Fruit fly (Drosophila melanogaster) whole organism, embryonic: ENCODE data around the gene CG10165.

ENCODE experiments used
- Atf3 ChIP-seq: fragments of 200-800 bp; sonication (Bioruptor generic); optimal IDR thresholded peaks from 3 replicates; lab custom pipeline; 2016; ENCODE audit warnings: missing biosample characterization, missing genetic modification characterization
- CG10321 ChIP-seq: fragments of 200-800 bp; sonication (Bioruptor generic); IDR thresholded peaks from 2 replicates; pipeline ENCODE4 v1.3.6; 2022; ENCODE audit warnings: missing biosample characterization, missing genetic modification characterization
- CG10366 ChIP-seq: fragments of 200-800 bp; sonication (Bioruptor generic); IDR thresholded peaks from 2 replicates; pipeline ENCODE4 v1.3.6; 2022; ENCODE audit warnings: missing biosample characterization, missing genetic modification characterization
- CG11085 ChIP-seq: fragments of 200-800 bp; sonication (Bioruptor generic); IDR thresholded peaks from 2 replicates; pipeline ENCODE4 v1.3.6; 2022; ENCODE audit warnings: missing biosample characterization, missing genetic modification characterization
- CG11398 ChIP-seq: fragments of 200-800 bp; sonication (Bioruptor generic); optimal IDR thresholded peaks from 2 replicates; lab custom pipeline; 2016; ENCODE audit warnings: missing biosample characterization, missing genetic modification characterization
- CG11723 ChIP-seq: fragments of 200-800 bp; sonication (Bioruptor generic); optimal IDR thresholded peaks from 2 replicates; lab custom pipeline; 2017; ENCODE audit warnings: missing biosample characterization, mild to moderate bottlenecking, missing genetic modification characterization
- CG12391 ChIP-seq: fragments of 200-800 bp; sonication (Bioruptor generic); optimal IDR thresholded peaks from 3 replicates; lab custom pipeline; 2018; ENCODE audit warnings: missing biosample characterization, mild to moderate bottlenecking, missing genetic modification characterization, moderate library complexity
- CG12659 ChIP-seq: fragments of 200-800 bp; sonication (Bioruptor generic); optimal IDR thresholded peaks from 3 replicates; lab custom pipeline; 2017; ENCODE audit warnings: mild to moderate bottlenecking, missing biosample characterization, missing genetic modification reagents, missing genetic modification characterization
- CG1529 ChIP-seq: fragments of 200-800 bp; sonication (Bioruptor generic); optimal IDR thresholded peaks from 3 replicates; lab custom pipeline; 2018; ENCODE audit warnings: missing biosample characterization, missing genetic modification characterization
- CG16863 ChIP-seq: fragments of 200-800 bp; sonication (Bioruptor generic); optimal IDR thresholded peaks from 3 replicates; lab custom pipeline; 2016; ENCODE audit warnings: missing biosample characterization, missing genetic modification characterization
- CG18476 ChIP-seq: fragments of 200-800 bp; sonication (Bioruptor generic); optimal IDR thresholded peaks from 2 replicates; lab custom pipeline; 2016; ENCODE audit warnings: missing biosample characterization, mild to moderate bottlenecking, missing genetic modification characterization
- CG2120 ChIP-seq: fragments of 200-800 bp; sonication (Bioruptor generic); optimal IDR thresholded peaks from 3 replicates; lab custom pipeline; 2016; ENCODE audit warnings: missing biosample characterization, missing genetic modification characterization
- CG30431 ChIP-seq: fragments of 200-800 bp; sonication (Bioruptor generic); optimal IDR thresholded peaks from 2 replicates; lab custom pipeline; 2017; ENCODE audit warnings: missing biosample characterization, missing genetic modification characterization
- CG4328 ChIP-seq: fragments of 200-800 bp; sonication (Bioruptor generic); optimal IDR thresholded peaks from 3 replicates; lab custom pipeline; 2017; ENCODE audit warnings: missing biosample characterization, missing genetic modification reagents, missing genetic modification characterization
- CG4854 ChIP-seq: fragments of 200-800 bp; sonication (Bioruptor generic); optimal IDR thresholded peaks from 2 replicates; lab custom pipeline; 2016; ENCODE audit warnings: missing biosample characterization, missing genetic modification characterization, inconsistent platforms
- CG5953 ChIP-seq: fragments of 200-800 bp; sonication (Bioruptor generic); IDR thresholded peaks from 2 replicates; pipeline ENCODE4 v1.3.6; 2022; ENCODE audit warnings: missing biosample characterization, missing genetic modification characterization
- CG7372 ChIP-seq: fragments of 200-800 bp; sonication (Bioruptor generic); IDR thresholded peaks from 2 replicates; pipeline ENCODE4 v1.3.6; 2022; ENCODE audit warnings: missing biosample characterization, missing genetic modification characterization
- CG7745 ChIP-seq: fragments of 200-800 bp; sonication (Bioruptor generic); optimal IDR thresholded peaks from 2 replicates; lab custom pipeline; 2018; ENCODE audit warnings: missing biosample characterization, mild to moderate bottlenecking, missing genetic modification characterization, moderate library complexity
- CG9437 ChIP-seq: fragments of 200-800 bp; sonication (Bioruptor generic); optimal IDR thresholded peaks from 2 replicates; lab custom pipeline; 2018; ENCODE audit warnings: missing biosample characterization, mild to moderate bottlenecking, missing genetic modification characterization
- CG9727 ChIP-seq: fragments of 200-800 bp; sonication (Bioruptor generic); optimal IDR thresholded peaks from 3 replicates; lab custom pipeline; 2017; ENCODE audit warnings: missing biosample characterization, mild to moderate bottlenecking, missing genetic modification characterization
- CG9797 ChIP-seq: fragments of 200-800 bp; sonication (Bioruptor generic); optimal IDR thresholded peaks from 3 replicates; lab custom pipeline; 2018; ENCODE audit warnings: missing biosample characterization, mild to moderate bottlenecking, missing genetic modification characterization
- CG9932 ChIP-seq: fragments of 200-800 bp; sonication (Bioruptor generic); IDR thresholded peaks from 2 replicates; pipeline ENCODE4 v1.3.6; 2022; ENCODE audit warnings: missing biosample characterization, missing genetic modification characterization
- Dp ChIP-seq: fragments of 200-800 bp; sonication (Bioruptor generic); optimal IDR thresholded peaks from 2 replicates; lab custom pipeline; 2018; ENCODE audit warnings: missing biosample characterization, mild to moderate bottlenecking, missing genetic modification characterization, moderate library complexity
- Dref ChIP-seq: fragments of 200-800 bp; sonication (Bioruptor generic); IDR thresholded peaks from 2 replicates; pipeline ENCODE4 v1.3.6; 2022; ENCODE audit warnings: missing biosample characterization, missing genetic modification characterization
- HmgZ ChIP-seq: fragments of 200-800 bp; sonication (Bioruptor generic); optimal IDR thresholded peaks from 2 replicates; lab custom pipeline; 2018; ENCODE audit warnings: missing biosample characterization, mild to moderate bottlenecking, missing genetic modification characterization
- Hmr ChIP-seq: fragments of 200-800 bp; sonication (Bioruptor generic); optimal IDR thresholded peaks from 3 replicates; lab custom pipeline; 2017; ENCODE audit warnings: mild to moderate bottlenecking, missing biosample characterization, missing genetic modification reagents, missing genetic modification characterization
- Jarid2 ChIP-seq: fragments of 200-800 bp; sonication (Bioruptor generic); optimal IDR thresholded peaks from 3 replicates; lab custom pipeline; 2017; ENCODE audit warnings: mild to moderate bottlenecking, missing biosample characterization, missing genetic modification reagents, missing genetic modification characterization
- Kr ChIP-seq: fragments of 200-800 bp; sonication (Bioruptor generic); optimal IDR thresholded peaks from 2 replicates; lab custom pipeline; 2017; ENCODE audit warnings: missing biosample characterization, mild to moderate bottlenecking, missing genetic modification characterization
- Lpt ChIP-seq: fragments of >200 bp; optimal IDR thresholded peaks from 2 replicates; lab custom pipeline; 2018; ENCODE audit warnings: missing biosample characterization, missing genetic modification characterization
- Mes4 ChIP-seq: fragments of 200-800 bp; sonication (Bioruptor generic); optimal IDR thresholded peaks from 2 replicates; lab custom pipeline; 2016; ENCODE audit warnings: missing biosample characterization, missing genetic modification characterization
- NFAT ChIP-seq: fragments of 200-800 bp; sonication (Bioruptor generic); IDR thresholded peaks from 2 replicates; pipeline ENCODE4 v1.3.6; 2022; ENCODE audit warnings: missing biosample characterization, missing genetic modification characterization
- Neu2 ChIP-seq: fragments of 200-800 bp; sonication (Bioruptor generic); optimal IDR thresholded peaks from 3 replicates; lab custom pipeline; 2016; ENCODE audit warnings: missing biosample characterization, missing genetic modification characterization, borderline replicate concordance
- Ravus ChIP-seq: fragments of 200-800 bp; sonication (Bioruptor generic); IDR thresholded peaks from 2 replicates; pipeline ENCODE4 v1.3.6; 2022; ENCODE audit warnings: missing biosample characterization, missing genetic modification characterization
- az2 ChIP-seq: fragments of 200-800 bp; sonication (Bioruptor generic); optimal IDR thresholded peaks from 3 replicates; lab custom pipeline; 2016; ENCODE audit warnings: missing biosample characterization, missing genetic modification characterization
- cad ChIP-seq: fragments of >200 bp; optimal IDR thresholded peaks from 2 replicates; lab custom pipeline; 2017; ENCODE audit warnings: missing biosample characterization, missing genetic modification characterization
- crp ChIP-seq, 2 experiments: fragments of 200-800 bp; sonication (Bioruptor generic); optimal IDR thresholded peaks; 2 replicates in 1 of 2; 3 replicates in 1 of 2; lab custom pipeline; 2017; ENCODE audit warnings: missing biosample characterization in 2 of 2, missing genetic modification characterization in 2 of 2, mild to moderate bottlenecking in 1 of 2, moderate library complexity in 1 of 2
- disco-r ChIP-seq: fragments of 200-800 bp; sonication (Bioruptor generic); optimal IDR thresholded peaks from 2 replicates; lab custom pipeline; 2016; ENCODE audit warnings: missing biosample characterization, missing genetic modification characterization
- fd102C ChIP-seq: fragments of 200-800 bp; sonication (Bioruptor generic); optimal IDR thresholded peaks from 2 replicates; lab custom pipeline; 2018; ENCODE audit warnings: missing biosample characterization, mild to moderate bottlenecking, missing genetic modification characterization, moderate library complexity
- gfzf ChIP-seq: fragments of 200-800 bp; sonication (Bioruptor generic); optimal IDR thresholded peaks from 2 replicates; lab custom pipeline; 2016; ENCODE audit warnings: missing biosample characterization, mild to moderate bottlenecking, missing genetic modification characterization, moderate library complexity
- grau ChIP-seq: fragments of 200-800 bp; optimal IDR thresholded peaks from 3 replicates; lab custom pipeline; 2019; ENCODE audit warnings: missing biosample characterization, mild to moderate bottlenecking, missing genetic modification characterization, moderate library complexity
- gsb ChIP-seq: fragments of 200-800 bp; sonication (Bioruptor generic); IDR thresholded peaks from 2 replicates; pipeline ENCODE4 v1.3.6; 2022; ENCODE audit warnings: missing biosample characterization, missing genetic modification characterization
- ind ChIP-seq: fragments of 200-800 bp; sonication (Bioruptor generic); optimal IDR thresholded peaks from 3 replicates; lab custom pipeline; 2016; ENCODE audit warnings: missing biosample characterization, missing genetic modification characterization
- ken ChIP-seq: fragments of 200-800 bp; sonication (Bioruptor generic); IDR thresholded peaks from 3 replicates; pipeline ENCODE4 v1.3.6; 2022; ENCODE audit warnings: missing biosample characterization, missing genetic modification characterization
- lola ChIP-seq, 3 experiments: fragments of >200 bp in 2 of 3; fragments of 200-800 bp in 1 of 3; sonication (Bioruptor generic) in 1 of 3; optimal IDR thresholded peaks; 2 replicates each; lab custom pipeline; 2017 to 2019; ENCODE audit warnings: missing biosample characterization in 3 of 3, missing genetic modification characterization in 3 of 3, mild to moderate bottlenecking in 1 of 3, moderate library complexity in 1 of 3
- oc ChIP-seq: fragments of 200-800 bp; sonication (Bioruptor generic); optimal IDR thresholded peaks from 2 replicates; lab custom pipeline; 2018; ENCODE audit warnings: missing biosample characterization, mild to moderate bottlenecking, missing genetic modification characterization, moderate library complexity
- pzg ChIP-seq: fragments of 200-800 bp; sonication (Bioruptor generic); optimal IDR thresholded peaks from 3 replicates; lab custom pipeline; 2018; ENCODE audit warnings: missing biosample characterization, mild to moderate bottlenecking, missing genetic modification characterization, moderate library complexity
- salm ChIP-seq: fragments of 200-800 bp; sonication (Bioruptor generic); optimal IDR thresholded peaks from 2 replicates; lab custom pipeline; 2018; ENCODE audit warnings: missing biosample characterization, mild to moderate bottlenecking, missing genetic modification characterization
- sob ChIP-seq: fragments of 200-800 bp; sonication (Bioruptor generic); IDR thresholded peaks from 2 replicates; pipeline ENCODE4 v1.3.6; 2022; ENCODE audit warnings: missing biosample characterization, missing genetic modification characterization
- tap ChIP-seq: fragments of 200-800 bp; optimal IDR thresholded peaks from 3 replicates; lab custom pipeline; 2019; ENCODE audit warnings: missing biosample characterization, mild to moderate bottlenecking, missing genetic modification characterization, moderate library complexity
- tio ChIP-seq: fragments of 200-800 bp; sonication (Bioruptor generic); optimal IDR thresholded peaks from 2 replicates; lab custom pipeline; 2017; ENCODE audit warnings: missing biosample characterization, missing genetic modification characterization, inconsistent platforms
- vfl ChIP-seq: fragments of 200-800 bp; sonication (Bioruptor generic); optimal IDR thresholded peaks from 2 replicates; lab custom pipeline; 2016; ENCODE audit warnings: missing biosample characterization, missing genetic modification characterization

The CG10165 gene

dm6 chr2L:19508361-19508918 is 21.7 kb downstream of the CG10165 start, which contains the start of gene cyst (continued):
- TF ChIP-seq grau (no peak), CG4854 (GFP tag; lab: Kevin White, UChicago) (no peak), disco-r (GFP tag; lab: Kevin White, UChicago) (no peak), CG12391 (tag; lab: Kevin White, UChicago) (peak; percentile 7), Ravus (GFP tag; lab: Robert Waterston, UW) (no peak), CG30431 (GFP tag; lab: Kevin White, UChicago) (no peak), Lpt (no peak), CG2120 (GFP tag; lab: Kevin White, UChicago) (peak; percentile 69), vfl (GFP tag; lab: Kevin White, UChicago) (peak; percentile 44), sob (GFP tag; lab: Robert Waterston, UW) (peak; percentile 62), Dp (GFP tag; lab: Kevin White, UChicago) (peak; percentile 86), CG4328 (GFP tag; lab: Kevin White, UChicago) (no peak), Dref (GFP tag; lab: Robert Waterston, UW) (peak; percentile 69), oc (no peak), CG7745 (tag; lab: Kevin White, UChicago) (no peak), az2 (GFP tag; lab: Kevin White, UChicago) (no peak), CG5953 (GFP tag; lab: Robert Waterston, UW) (no peak), CG7372 (GFP tag; lab: Robert Waterston, UW) (no peak), pzg (GFP tag; lab: Kevin White, UChicago) (peak; percentile 95), ind (GFP tag; lab: Kevin White, UChicago) (peak; percentile 28), gsb (no peak), CG9797 (GFP tag; lab: Kevin White, UChicago) (peak; percentile 93), gfzf (peak; percentile 65), lola (GFP tag; optimal IDR thresholded peaks at IDR 0.05; lab: Kevin White, UChicago) (no peak), crp (GFP tag; optimal IDR thresholded peaks at IDR 0.05; lab: Kevin White, UChicago) (peak in 1 of 2 experiments; percentile 55), Jarid2 (GFP tag; lab: Kevin White, UChicago) (no peak), CG9727 (GFP tag; lab: Kevin White, UChicago) (peak; percentile 12), Mes4 (no peak), tap (tag; lab: Kevin White, UChicago) (no peak), CG10321 (GFP tag; lab: Robert Waterston, UW) (no peak), CG16863 (peak; percentile 61), salm (tag; lab: Kevin White, UChicago) (no peak), CG9437 (no peak), Atf3 (GFP tag; lab: Kevin White, UChicago) (no peak), CG1529 (GFP tag; lab: Kevin White, UChicago) (no peak), CG10366 (GFP tag; lab: Robert Waterston, UW) (no peak), Neu2 (no peak), CG11085 (GFP tag; lab: Robert Waterston, UW) (no peak), tio (no peak), CG9932 (GFP tag; lab: Robert Waterston, UW) (peak; percentile 72), NFAT (GFP tag; lab: Robert Waterston, UW) (0 out of 2 replicates have a peak, but pooled peaks have one; percentile 48), CG18476 (GFP tag; lab: Kevin White, UChicago) (no peak), CG12659 (GFP tag; lab: Kevin White, UChicago) (peak; percentile 81), HmgZ (tag; lab: Kevin White, UChicago) (peak; percentile 76), CG11398 (no peak), fd102C (GFP tag; lab: Kevin White, UChicago) (no peak), CG11723 (GFP tag; lab: Kevin White, UChicago) (no peak), ken (GFP tag; lab: Robert Waterston, UW) (peak; percentile 50; the same call in 1 of the 3 replicates), Kr (GFP tag; lab: Kevin White, UChicago) (no peak), Hmr (GFP tag; lab: Kevin White, UChicago) (peak; percentile 71), cad (no peak)
